Fruit fly (Drosophila melanogaster) whole organism, adult: ENCODE results near the gene cyc.

ENCODE experiments used
- CG14711 ChIP-seq: fragments of 200-800 bp; sonication (Bioruptor generic); optimal IDR thresholded peaks from 2 replicates; lab custom pipeline; 2018; ENCODE audit warnings: missing biosample characterization, mild to moderate bottlenecking, missing genetic modification characterization, moderate library complexity
- Crg-1 ChIP-seq: fragments of 200-800 bp; sonication (Bioruptor generic); optimal IDR thresholded peaks from 2 replicates; lab custom pipeline; 2016; ENCODE audit warnings: missing biosample characterization, missing genetic modification characterization
- cnc ChIP-seq, 2 experiments: fragments of >200 bp; optimal IDR thresholded peaks; 2 replicates each; lab custom pipeline; 2017
- kay ChIP-seq: fragments of 200-800 bp; sonication (Bioruptor generic); peaks from one replicate; lab custom pipeline; 2016; ENCODE audit warnings: missing biosample characterization, missing genetic modification characterization, borderline replicate concordance

dm6 chr3L:19844507-19844906 lies 28.8 kb upstream of the cyc start:
- no peak for TF ChIP-seq kay
- no peak for TF ChIP-seq Crg-1 (GFP tag; lab: Kevin White, UChicago)
- no peak for TF ChIP-seq CG14711 (tag; lab: Kevin White, UChicago)
- no peak for TF ChIP-seq cnc (optimal IDR thresholded peaks at IDR 0.05; lab: Kevin White, UChicago)
